Worm (Caenorhabditis elegans) whole organism, L4 larva: Measurements from ENCODE around the gene F29B9.1.

Experiments used
- jun-1 ChIP-seq: fragments of 150-350 bp; optimal IDR thresholded peaks from 2 replicates; lab custom pipeline; 2014; ENCODE audit warnings: missing biosample characterization, missing genetic modification reagents, missing genetic modification characterization
- lin-38 ChIP-seq: fragments of 200-800 bp; sonication (Bioruptor generic); IDR thresholded peaks from 2 replicates; pipeline ENCODE4 v1.3.6; 2022; ENCODE audit warnings: missing genetic modification reagents, missing genetic modification characterization, missing compliant biosample characterization
- mes-2 ChIP-seq: sonication (generic microtip); optimal IDR thresholded peaks from 2 replicates; lab custom pipeline; 2016; ENCODE audit warnings: missing genotype, mild to moderate bottlenecking, missing genetic modification characterization, missing compliant biosample characterization; ENCODE audit not compliant: poor library complexity, severe bottlenecking

F29B9.1 gene

ce11 chrIV:4712376-4712775, 47.2 kb downstream of the F29B9.1 start, which contains the start of gene yars-2 (continued):
- TF ChIP-seq mes-2 (tag; lab: Kevin White, UChicago) (peak; percentile 92), jun-1 (tag; lab: Kevin White, UChicago) (no peak)
- TF ChIP-seq, all 104 proteins: peak for 9

- peak; percentile 85 for TF ChIP-seq lin-38
These were observed 50.6 kb downstream of the F29B9.1 start, which contains the start of gene miro-1 for ce11 chrIV:4715785-4716184. Gene miro-1 (minus strand): TSS chrIV:4715807.
